Worm (Caenorhabditis elegans): ENCODE data around the gene pqn-74.

The pqn-74 gene

DNA sequence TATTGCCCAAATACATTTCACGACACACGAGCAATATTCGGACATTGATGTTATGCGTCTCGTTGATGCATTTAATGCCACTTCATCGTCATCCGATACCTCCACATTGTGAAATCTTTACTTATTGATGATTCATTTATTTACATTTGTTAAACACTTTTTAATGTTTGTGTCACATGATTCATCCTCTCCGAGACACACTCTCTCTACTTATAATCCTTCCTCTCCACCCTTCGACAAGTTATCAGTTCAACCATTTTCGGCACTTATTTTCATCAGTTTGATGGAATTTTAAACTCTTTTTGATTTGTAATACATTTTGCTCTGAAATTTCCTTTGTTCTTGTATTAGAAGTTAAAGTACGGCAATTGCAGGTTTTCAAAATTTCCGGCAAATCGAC lies 14.9 kb upstream of the pqn-74 start:
- TF ChIP-seq ama-1 (optimal IDR thresholded peaks at IDR 0.05) (no peak), hnd-1 (tag; optimal IDR thresholded peaks at IDR 0.05) (no peak), flt-1 (GFP tag; IDR thresholded peaks at IDR 0.05) (no peak), ceh-36 (tag; optimal IDR thresholded peaks at IDR 0.05) (no peak), scrt-1 (GFP tag; IDR thresholded peaks at IDR 0.05) (no peak), hmg-4 (GFP tag; optimal IDR thresholded peaks at IDR 0.05) (no peak), sea-1 (GFP tag; conservative IDR thresholded peaks at IDR 0.05) (no peak), aly-1 (tag; optimal IDR thresholded peaks at IDR 0.05) (no peak), ceh-13 (GFP tag; optimal IDR thresholded peaks at IDR 0.05) (no peak), pes-1 (GFP tag; IDR thresholded peaks at IDR 0.05) (no peak), F13C5.2 (tag; optimal IDR thresholded peaks at IDR 0.05) (no peak), hmbx-1 (tag; optimal IDR thresholded peaks at IDR 0.05) (no peak), tra-4 (tag; optimal IDR thresholded peaks at IDR 0.05) (no peak), tbx-11 (GFP tag; IDR thresholded peaks at IDR 0.05) (no peak), ets-7 (tag; optimal IDR thresholded peaks at IDR 0.05) (no peak)

DNA sequence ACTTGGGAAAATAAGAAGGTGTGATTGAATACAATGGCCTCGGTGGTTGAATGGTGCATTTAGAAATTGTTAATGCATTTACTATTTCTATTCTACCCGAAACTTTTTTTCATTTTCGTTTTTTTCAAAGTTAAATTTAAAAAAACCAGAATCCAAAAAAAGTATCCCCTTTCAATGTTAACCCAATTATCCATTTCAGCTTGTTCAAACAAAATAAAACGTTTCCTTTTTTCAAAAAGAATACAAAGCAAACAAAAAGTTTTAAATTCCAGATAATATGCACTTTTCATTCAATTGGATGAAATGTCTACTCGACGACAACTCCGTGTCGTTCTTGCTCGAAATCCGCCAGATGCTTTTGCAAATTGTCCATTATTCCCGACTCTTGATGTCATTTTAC lies 11.3 kb upstream of the pqn-74 start, which contains the start of gene W02A2.5:
Gene W02A2.5, plus strand, starts transcription at position 301 of the 400 bp plus-strand sequence.
- no peak for TF ChIP-seq tra-4 (tag; optimal IDR thresholded peaks at IDR 0.05)

DNA sequence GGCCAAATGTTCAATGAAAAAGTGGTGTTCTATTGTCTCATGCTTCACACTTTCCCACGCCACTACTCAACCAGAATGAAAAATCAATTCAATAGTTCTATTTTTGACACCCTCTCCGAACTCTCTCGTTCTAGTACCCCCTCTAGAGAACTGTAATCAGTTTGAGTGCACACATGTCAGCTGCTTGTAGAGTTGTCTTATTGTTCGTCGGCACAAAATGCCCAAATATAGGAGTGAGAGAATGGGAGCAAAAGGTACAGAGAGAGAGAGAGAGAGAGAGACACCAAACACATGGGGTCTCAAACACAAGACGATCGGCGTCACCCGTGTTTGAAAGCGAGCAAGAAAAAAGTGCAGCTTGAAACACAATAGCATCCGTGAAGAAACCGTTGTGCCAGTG lies 3.1 kb upstream of the pqn-74 start:
- TF ChIP-seq scrt-1 (GFP tag; IDR thresholded peaks at IDR 0.05) (no peak), B0310.2 (tag; optimal IDR thresholded peaks at IDR 0.05) (no peak), aly-1 (tag; optimal IDR thresholded peaks at IDR 0.05) (no peak), tra-4 (tag; optimal IDR thresholded peaks at IDR 0.05) (no peak), hmg-4 (GFP tag; optimal IDR thresholded peaks at IDR 0.05) (no peak), tbx-37 (GFP tag; conservative IDR thresholded peaks at IDR 0.05) (no peak), ceh-13 (GFP tag; optimal IDR thresholded peaks at IDR 0.05) (no peak), flt-1 (GFP tag; IDR thresholded peaks at IDR 0.05) (no peak), tbx-11 (GFP tag; IDR thresholded peaks at IDR 0.05) (no peak), hmbx-1 (tag; optimal IDR thresholded peaks at IDR 0.05) (no peak), pes-1 (GFP tag; IDR thresholded peaks at IDR 0.05) (no peak), ceh-36 (tag; optimal IDR thresholded peaks at IDR 0.05) (no peak), sea-1 (GFP tag; conservative IDR thresholded peaks at IDR 0.05) (no peak), hnd-1 (tag; optimal IDR thresholded peaks at IDR 0.05) (no peak), ets-7 (tag; optimal IDR thresholded peaks at IDR 0.05) (no peak), ama-1 (optimal IDR thresholded peaks at IDR 0.05) (no peak), F13C5.2 (tag; optimal IDR thresholded peaks at IDR 0.05) (no peak)

DNA sequence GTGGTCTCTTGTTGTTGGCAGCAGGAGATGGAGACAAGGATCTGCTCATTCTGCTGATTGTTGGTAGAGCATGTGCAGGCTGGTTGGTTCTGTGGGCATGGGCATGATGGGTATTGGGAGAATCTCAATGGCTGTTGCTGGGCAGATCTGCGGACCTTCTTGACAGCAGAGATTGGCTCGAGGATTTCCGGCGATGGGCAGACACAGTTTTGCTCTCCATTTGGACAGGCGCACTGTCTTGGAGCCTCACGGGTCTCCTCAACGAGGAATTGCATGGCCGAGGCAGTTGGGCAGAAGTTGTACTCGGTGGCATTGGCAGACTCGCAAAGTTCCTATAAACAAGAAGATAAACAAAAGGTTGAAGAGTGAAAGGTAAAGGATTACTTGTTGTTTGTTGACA lies 659 bp downstream of the pqn-74 start:
- TF ChIP-seq tbx-11 (GFP tag; IDR thresholded peaks at IDR 0.05) (no peak), ceh-36 (tag; optimal IDR thresholded peaks at IDR 0.05) (no peak), scrt-1 (GFP tag; IDR thresholded peaks at IDR 0.05) (no peak), tra-4 (tag; optimal IDR thresholded peaks at IDR 0.05) (no peak)

DNA sequence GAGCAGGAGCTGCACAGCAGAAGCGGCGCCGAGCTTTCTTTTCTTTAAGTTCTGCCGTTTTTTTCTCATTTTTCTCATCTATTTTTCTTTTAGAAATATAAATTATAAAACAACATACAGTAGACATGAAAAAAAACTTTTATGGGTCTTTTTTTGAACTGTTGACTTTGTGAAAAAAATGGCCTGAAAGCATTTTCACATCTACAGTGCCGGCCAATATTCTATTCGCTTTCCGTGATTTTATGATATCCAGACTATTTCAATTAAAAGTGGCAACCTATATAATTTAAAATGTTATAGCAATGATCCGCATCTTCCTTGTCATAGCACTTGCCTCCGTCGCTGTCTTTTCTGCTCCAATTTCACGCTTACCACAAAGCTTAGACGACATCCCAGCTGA lies 3.1 kb downstream of the pqn-74 start, which contains the start of gene far-6:
Gene far-6, plus strand, starts transcription at position 301 of the 400 bp plus-strand sequence.
- TF ChIP-seq tbx-11 (GFP tag; IDR thresholded peaks at IDR 0.05), result no peak
- TF ChIP-seq hmg-4 (GFP tag; optimal IDR thresholded peaks at IDR 0.05), result no peak
- TF ChIP-seq F13C5.2 (tag; optimal IDR thresholded peaks at IDR 0.05), result no peak
- TF ChIP-seq aly-1 (tag; optimal IDR thresholded peaks at IDR 0.05), result no peak
- TF ChIP-seq ceh-36 (tag; optimal IDR thresholded peaks at IDR 0.05), result no peak
- TF ChIP-seq ets-7 (tag; optimal IDR thresholded peaks at IDR 0.05), result no peak

DNA sequence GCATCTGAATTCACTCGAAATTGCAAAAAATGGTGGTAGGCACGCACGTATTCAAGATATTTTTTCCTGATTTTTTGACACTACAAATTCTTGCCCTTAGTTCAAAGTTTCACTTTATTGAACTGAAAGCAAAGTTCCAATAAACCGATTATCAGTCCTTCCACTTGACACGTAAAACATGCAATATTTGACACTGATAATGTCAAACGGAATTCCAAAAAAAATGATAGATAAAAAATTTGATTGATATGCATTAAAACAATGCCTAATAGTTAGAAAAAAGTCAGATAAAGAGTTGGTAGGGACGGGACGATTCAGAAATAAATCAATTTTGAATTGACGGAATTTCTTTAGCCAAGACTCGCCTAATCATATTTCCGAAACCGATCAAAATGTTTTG lies 4.1 kb downstream of the pqn-74 start:
- TF ChIP-seq aly-1 (tag; optimal IDR thresholded peaks at IDR 0.05) (no peak), ama-1 (optimal IDR thresholded peaks at IDR 0.05) (no peak), sea-1 (GFP tag; conservative IDR thresholded peaks at IDR 0.05) (no peak), tra-4 (tag; optimal IDR thresholded peaks at IDR 0.05) (no peak), flt-1 (GFP tag; IDR thresholded peaks at IDR 0.05) (no peak), hnd-1 (tag; optimal IDR thresholded peaks at IDR 0.05) (no peak)

DNA sequence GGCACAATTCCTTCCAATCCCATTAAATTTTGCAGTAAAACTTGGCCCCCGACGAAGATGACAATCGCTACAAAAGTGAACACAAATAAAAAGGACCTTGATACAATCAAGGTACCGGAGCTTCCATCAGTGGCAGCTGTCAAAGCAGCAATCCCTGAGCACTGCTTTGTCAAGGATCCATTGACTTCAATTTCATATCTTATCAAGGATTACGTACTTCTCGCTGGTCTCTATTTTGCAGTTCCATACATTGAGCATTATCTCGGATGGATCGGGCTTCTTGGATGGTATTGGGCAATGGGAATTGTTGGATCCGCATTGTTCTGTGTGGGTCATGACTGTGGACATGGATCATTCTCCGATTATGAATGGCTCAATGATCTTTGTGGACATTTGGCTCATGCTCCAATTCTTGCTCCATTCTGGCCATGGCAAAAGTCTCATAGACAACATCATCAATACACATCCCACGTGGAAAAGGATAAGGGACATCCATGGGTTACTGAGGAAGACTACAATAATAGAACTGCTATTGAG lies 7.3 kb downstream of the pqn-74 start, which contains the start of gene fat-2:
Gene fat-2, plus strand, starts transcription at position 51 of the 537 bp plus-strand sequence.
- TF ChIP-seq hnd-1 (tag; optimal IDR thresholded peaks at IDR 0.05) (no peak), ceh-36 (tag; optimal IDR thresholded peaks at IDR 0.05) (no peak)

DNA sequence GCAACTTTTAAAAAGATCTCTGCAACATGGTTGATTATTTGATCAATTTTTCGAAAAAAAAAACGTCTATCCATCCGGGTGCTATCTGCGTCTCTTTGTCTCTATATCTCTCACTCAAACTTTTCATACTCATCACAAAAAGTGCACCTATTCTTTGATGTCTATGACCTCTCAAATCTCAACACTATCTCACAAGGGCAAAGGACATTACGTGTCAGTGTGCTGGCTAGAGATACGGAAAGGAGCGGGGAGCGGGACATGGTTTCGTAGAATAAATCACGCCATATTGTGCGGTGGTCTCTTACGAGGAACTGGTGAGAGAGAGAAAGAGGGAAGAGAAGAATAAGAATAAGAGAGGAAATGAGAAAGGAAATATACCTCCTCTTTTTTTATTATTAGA lies 8.8 kb downstream of the pqn-74 start:
- TF ChIP-seq hmbx-1 (tag; optimal IDR thresholded peaks at IDR 0.05) (no peak), hmg-4 (GFP tag; optimal IDR thresholded peaks at IDR 0.05) (no peak), tbx-11 (GFP tag; IDR thresholded peaks at IDR 0.05) (no peak), sea-1 (GFP tag; conservative IDR thresholded peaks at IDR 0.05) (no peak), pes-1 (GFP tag; IDR thresholded peaks at IDR 0.05) (no peak), B0310.2 (tag; optimal IDR thresholded peaks at IDR 0.05) (no peak), aly-1 (tag; optimal IDR thresholded peaks at IDR 0.05) (no peak), ceh-36 (tag; optimal IDR thresholded peaks at IDR 0.05) (no peak), ama-1 (optimal IDR thresholded peaks at IDR 0.05) (no peak), tra-4 (tag; optimal IDR thresholded peaks at IDR 0.05) (no peak), flt-1 (GFP tag; IDR thresholded peaks at IDR 0.05) (no peak)

Data from whole organism, early embryonic.